Worm (Caenorhabditis elegans): ENCODE results near the gene F23B12.4.

Gene F23B12.4

ce11 chrV:14428865-14429264, 12.1 kb upstream of the F23B12.4 start, which contains the start of gene F23B12.1:
F23B12.1 (plus strand) TSS chrV:14429165.
- no peak for TF ChIP-seq med-1 (GFP tag; optimal IDR thresholded peaks at IDR 0.05; ENCODE audit: insufficient read depth)
- no peak for TF ChIP-seq ztf-29 (GFP tag; IDR thresholded peaks at IDR 0.05)
- no peak for TF ChIP-seq ref-1 (GFP tag; conservative IDR thresholded peaks at IDR 0.05)
- no peak for TF ChIP-seq flt-1 (GFP tag; IDR thresholded peaks at IDR 0.05)
- no peak for TF ChIP-seq cog-1 (tag; optimal IDR thresholded peaks at IDR 0.05)
- no peak for TF ChIP-seq klf-2 (GFP tag; conservative IDR thresholded peaks at IDR 0.05)
- no peak for TF ChIP-seq tab-1 (GFP tag; IDR thresholded peaks at IDR 0.05)
- TF ChIP-seq ztf-23 (GFP tag; IDR thresholded peaks at IDR 0.05): no peak
- no peak for TF ChIP-seq T22C8.4 (GFP tag; IDR thresholded peaks at IDR 0.05)

- TF ChIP-seq ref-1 (GFP tag; conservative IDR thresholded peaks at IDR 0.05) (no peak), flt-1 (GFP tag; IDR thresholded peaks at IDR 0.05) (no peak), ztf-23 (GFP tag; IDR thresholded peaks at IDR 0.05) (no peak), tab-1 (GFP tag; IDR thresholded peaks at IDR 0.05) (no peak), T22C8.4 (GFP tag; IDR thresholded peaks at IDR 0.05) (no peak), ztf-29 (GFP tag; IDR thresholded peaks at IDR 0.05) (no peak), klf-2 (GFP tag; conservative IDR thresholded peaks at IDR 0.05) (no peak), med-1 (GFP tag; optimal IDR thresholded peaks at IDR 0.05; ENCODE audit: insufficient read depth) (no peak), cog-1 (tag; optimal IDR thresholded peaks at IDR 0.05) (no peak)
Observed at ce11 chrV:14432259-14432658, 8.7 kb upstream of the F23B12.4 start, which contains the start of gene egl-1. egl-1 (minus strand) TSS chrV:14432359.

ce11 chrV:14433584-14433983, 7.4 kb upstream of the F23B12.4 start:
- TF ChIP-seq ztf-23 (GFP tag; IDR thresholded peaks at IDR 0.05): no peak
- no peak for TF ChIP-seq T22C8.4 (GFP tag; IDR thresholded peaks at IDR 0.05)
- TF ChIP-seq tab-1 (GFP tag; IDR thresholded peaks at IDR 0.05): no peak
- no peak for TF ChIP-seq med-1 (GFP tag; optimal IDR thresholded peaks at IDR 0.05; ENCODE audit: insufficient read depth)
- no peak for TF ChIP-seq ref-1 (GFP tag; conservative IDR thresholded peaks at IDR 0.05)
- no peak for TF ChIP-seq ztf-29 (GFP tag; IDR thresholded peaks at IDR 0.05)
- TF ChIP-seq cog-1 (tag; optimal IDR thresholded peaks at IDR 0.05): no peak
- no peak for TF ChIP-seq klf-2 (GFP tag; conservative IDR thresholded peaks at IDR 0.05)
- no peak for TF ChIP-seq flt-1 (GFP tag; IDR thresholded peaks at IDR 0.05)

ce11 chrV:14436195-14436594, 4.7 kb upstream of the F23B12.4 start:
- TF ChIP-seq klf-2 (GFP tag; conservative IDR thresholded peaks at IDR 0.05) (no peak), flt-1 (GFP tag; IDR thresholded peaks at IDR 0.05) (no peak), ztf-23 (GFP tag; IDR thresholded peaks at IDR 0.05) (no peak), tab-1 (GFP tag; IDR thresholded peaks at IDR 0.05) (no peak), T22C8.4 (GFP tag; IDR thresholded peaks at IDR 0.05) (no peak), cog-1 (tag; optimal IDR thresholded peaks at IDR 0.05) (no peak), med-1 (GFP tag; optimal IDR thresholded peaks at IDR 0.05; ENCODE audit: insufficient read depth) (no peak), ref-1 (GFP tag; conservative IDR thresholded peaks at IDR 0.05) (no peak), ztf-29 (GFP tag; IDR thresholded peaks at IDR 0.05) (no peak)

- TF ChIP-seq cog-1 (tag; optimal IDR thresholded peaks at IDR 0.05) (no peak), med-1 (GFP tag; optimal IDR thresholded peaks at IDR 0.05; ENCODE audit: insufficient read depth) (no peak), tab-1 (GFP tag; IDR thresholded peaks at IDR 0.05) (no peak), klf-2 (GFP tag; conservative IDR thresholded peaks at IDR 0.05) (no peak), ztf-23 (GFP tag; IDR thresholded peaks at IDR 0.05) (no peak), ztf-29 (GFP tag; IDR thresholded peaks at IDR 0.05) (no peak), flt-1 (GFP tag; IDR thresholded peaks at IDR 0.05) (no peak), T22C8.4 (GFP tag; IDR thresholded peaks at IDR 0.05) (no peak), ref-1 (GFP tag; conservative IDR thresholded peaks at IDR 0.05) (no peak)
Observed at ce11 chrV:14437355-14437754, 3.6 kb upstream of the F23B12.4 start.

ce11 chrV:14438099-14438739, 2.7 kb upstream of the F23B12.4 start:
- no peak for TF ChIP-seq ref-1 (GFP tag; conservative IDR thresholded peaks at IDR 0.05)
- TF ChIP-seq cog-1 (tag; optimal IDR thresholded peaks at IDR 0.05): no peak
- TF ChIP-seq med-1 (GFP tag; optimal IDR thresholded peaks at IDR 0.05; ENCODE audit: insufficient read depth): no peak
- TF ChIP-seq flt-1 (GFP tag; IDR thresholded peaks at IDR 0.05): no peak
- no peak for TF ChIP-seq ztf-23 (GFP tag; IDR thresholded peaks at IDR 0.05)

- TF ChIP-seq tab-1 (GFP tag; IDR thresholded peaks at IDR 0.05) (no peak), med-1 (GFP tag; optimal IDR thresholded peaks at IDR 0.05; ENCODE audit: insufficient read depth) (no peak), ztf-23 (GFP tag; IDR thresholded peaks at IDR 0.05) (no peak), klf-2 (GFP tag; conservative IDR thresholded peaks at IDR 0.05) (no peak), ref-1 (GFP tag; conservative IDR thresholded peaks at IDR 0.05) (no peak), ztf-29 (GFP tag; IDR thresholded peaks at IDR 0.05) (no peak), flt-1 (GFP tag; IDR thresholded peaks at IDR 0.05) (no peak)
Observed at ce11 chrV:14439236-14439635, 1.7 kb upstream of the F23B12.4 start.

ce11 chrV:14443471-14444015, 2.6 kb downstream of the F23B12.4 start:
- TF ChIP-seq ztf-23 (GFP tag; IDR thresholded peaks at IDR 0.05) (peak; percentile 63), tab-1 (GFP tag; IDR thresholded peaks at IDR 0.05) (0 out of 2 replicates have a peak, but pooled peaks have one; percentile 14)

ce11 chrV:14446453-14446852, 5.5 kb downstream of the F23B12.4 start:
- no peak for TF ChIP-seq ref-1 (GFP tag; conservative IDR thresholded peaks at IDR 0.05)
- no peak for TF ChIP-seq klf-2 (GFP tag; conservative IDR thresholded peaks at IDR 0.05)
- no peak for TF ChIP-seq tab-1 (GFP tag; IDR thresholded peaks at IDR 0.05)
- TF ChIP-seq ztf-29 (GFP tag; IDR thresholded peaks at IDR 0.05): no peak
- TF ChIP-seq T22C8.4 (GFP tag; IDR thresholded peaks at IDR 0.05): no peak
- TF ChIP-seq ztf-23 (GFP tag; IDR thresholded peaks at IDR 0.05): no peak
- no peak for TF ChIP-seq cog-1 (tag; optimal IDR thresholded peaks at IDR 0.05)
- TF ChIP-seq flt-1 (GFP tag; IDR thresholded peaks at IDR 0.05): no peak
- no peak for TF ChIP-seq med-1 (GFP tag; optimal IDR thresholded peaks at IDR 0.05; ENCODE audit: insufficient read depth)
